Fruit fly (Drosophila melanogaster) Kc167 (cell line): ENCODE measurements around the gene gNacalpha.

Experiments used
- Myc ChIP-seq: fragments of >200 bp; optimal IDR thresholded peaks from 2 replicates; lab custom pipeline; 2017; ENCODE audit warnings: missing external identifiers
- Sin3A ChIP-seq: fragments of >200 bp; optimal IDR thresholded peaks from 2 replicates; lab custom pipeline; 2018; ENCODE audit warnings: missing external identifiers
- h ChIP-seq: fragments of >200 bp; optimal IDR thresholded peaks from 3 replicates; lab custom pipeline; 2018; ENCODE audit warnings: missing external identifiers
- insv ChIP-seq: fragments of >200 bp; optimal IDR thresholded peaks from 3 replicates; lab custom pipeline; 2018; ENCODE audit warnings: missing external identifiers
- psq ChIP-seq: fragments of >200 bp; optimal IDR thresholded peaks from 2 replicates; lab custom pipeline; 2017; ENCODE audit warnings: missing external identifiers
- ttk ChIP-seq: sonication (Bioruptor generic); optimal IDR thresholded peaks from 2 replicates; lab custom pipeline; 2017; ENCODE audit warnings: missing external identifiers

Gene gNacalpha

dm6 chr2L:1036811-1037296 is at the start of gene gNacalpha:
gNacalpha (plus strand) TSS chr2L:1037246.
- TF ChIP-seq psq (lab: Kevin White, UChicago) (no peak), insv (lab: Kevin White, UChicago) (no peak), ttk (no peak), h (no peak), Myc (no peak), Sin3A (lab: Kevin White, UChicago) (no peak)

dm6 chr2L:1006516-1006915 is 30.5 kb upstream of the gNacalpha start:
- no peak for TF ChIP-seq insv (lab: Kevin White, UChicago)
- no peak for TF ChIP-seq psq (lab: Kevin White, UChicago)
- TF ChIP-seq Myc = no peak

dm6 chr2L:1007142-1007839 is 29.8 kb upstream of the gNacalpha start:
- TF ChIP-seq ttk (no peak), insv (lab: Kevin White, UChicago) (no peak), Sin3A (lab: Kevin White, UChicago) (no peak), psq (lab: Kevin White, UChicago) (no peak), Myc (no peak), h (no peak)

- TF ChIP-seq psq (lab: Kevin White, UChicago) (no peak), h (no peak), Sin3A (lab: Kevin White, UChicago) (no peak), ttk (no peak), insv (lab: Kevin White, UChicago) (no peak), Myc (no peak)
Observed at dm6 chr2L:1007840-1008241, 29.2 kb upstream of the gNacalpha start.

dm6 chr2L:1008923-1009322 is 28.1 kb upstream of the gNacalpha start:
- TF ChIP-seq Sin3A (lab: Kevin White, UChicago) (no peak), insv (lab: Kevin White, UChicago) (no peak), ttk (no peak), Myc (no peak), psq (lab: Kevin White, UChicago) (no peak), h (no peak)

- TF ChIP-seq Myc (no peak), insv (lab: Kevin White, UChicago) (no peak)
Observed at dm6 chr2L:1026797-1027196, 10.2 kb upstream of the gNacalpha start, which contains the start of gene CG4375. CG4375 (minus strand) TSS chr2L:1026897.

dm6 chr2L:1043195-1043990 is 6.3 kb downstream of the gNacalpha start:
- TF ChIP-seq h (no peak), psq (lab: Kevin White, UChicago) (no peak), Sin3A (lab: Kevin White, UChicago) (no peak), Myc (no peak), ttk (no peak), insv (lab: Kevin White, UChicago) (no peak)

dm6 chr2L:1047245-1047644 is 10.2 kb downstream of the gNacalpha start:
- TF ChIP-seq ttk = no peak

- TF ChIP-seq Myc = no peak
- TF ChIP-seq Sin3A (lab: Kevin White, UChicago) = no peak
- no peak for TF ChIP-seq ttk
- TF ChIP-seq h = no peak
- TF ChIP-seq insv (lab: Kevin White, UChicago) = no peak
- no peak for TF ChIP-seq psq (lab: Kevin White, UChicago)
Observed at dm6 chr2L:1047965-1048364, 10.9 kb downstream of the gNacalpha start, which contains the start of gene IA-2. IA-2 (minus strand) TSS chr2L:1048053.

dm6 chr2L:1048427-1048826 is 11.4 kb downstream of the gNacalpha start:
- no peak for TF ChIP-seq psq (lab: Kevin White, UChicago)

dm6 chr2L:1048846-1049245 is 11.8 kb downstream of the gNacalpha start:
- no peak for TF ChIP-seq Sin3A (lab: Kevin White, UChicago)

dm6 chr2L:1049361-1049760 is 12.3 kb downstream of the gNacalpha start:
- TF ChIP-seq psq (lab: Kevin White, UChicago) (no peak), Sin3A (lab: Kevin White, UChicago) (no peak), ttk (no peak), h (no peak), Myc (no peak), insv (lab: Kevin White, UChicago) (no peak)

- TF ChIP-seq Sin3A (lab: Kevin White, UChicago) (no peak), ttk (no peak), Myc (no peak), insv (lab: Kevin White, UChicago) (no peak)
Observed at dm6 chr2L:1056631-1057030, 19.6 kb downstream of the gNacalpha start.
